Worm (Caenorhabditis elegans) whole organism, L4 larva: ENCODE data around the gene sdz-23.

Experiments used
- F37D6.2 ChIP-seq: sonication (generic microtip); optimal IDR thresholded peaks from 2 replicates; lab custom pipeline; 2016; ENCODE audit warnings: mild to moderate bottlenecking, missing genetic modification characterization, missing compliant biosample characterization
- nhr-48 ChIP-seq: sonication (generic microtip); optimal IDR thresholded peaks from 2 replicates; lab custom pipeline; 2016; ENCODE audit warnings: mild to moderate bottlenecking, missing genetic modification characterization, missing compliant biosample characterization

DNA sequence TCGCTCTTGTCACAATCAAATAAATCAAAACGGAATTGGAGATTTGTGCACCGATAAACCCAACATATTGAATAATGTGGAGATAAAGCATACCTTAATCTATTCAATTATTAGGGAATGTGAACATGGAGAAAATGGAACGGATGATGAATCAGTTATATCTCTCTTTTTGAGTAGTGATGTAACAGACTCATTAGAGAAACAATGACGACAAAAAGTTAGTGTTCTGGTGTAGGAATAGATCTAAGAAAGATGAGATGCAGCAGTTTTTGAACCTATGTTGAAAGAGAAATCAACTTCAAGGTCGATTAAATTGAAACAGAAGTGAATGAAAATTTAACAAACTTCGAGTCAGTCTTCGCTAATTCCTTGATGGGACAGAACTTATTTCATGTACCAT, 4.0 kb upstream of the sdz-23 start, which contains the start of gene str-146:
- TF ChIP-seq nhr-48 (tag; lab: Kevin White, UChicago), result no peak
- no peak for TF ChIP-seq F37D6.2
